Fruit fly (Drosophila melanogaster) whole organism, wandering third instar larva: ENCODE measurements around the gene SmydA-2.

Source experiments
- CG9705 ChIP-seq: fragments of 200-800 bp; sonication (Bioruptor generic); optimal IDR thresholded peaks from 2 replicates; lab custom pipeline; 2018; ENCODE audit warnings: missing biosample characterization, mild to moderate bottlenecking, missing genetic modification characterization
- CrebA ChIP-seq: fragments of 200-800 bp; sonication (Bioruptor generic); optimal IDR thresholded peaks from 2 replicates; lab custom pipeline; 2016; ENCODE audit warnings: missing biosample characterization, mild to moderate bottlenecking, missing genetic modification characterization, borderline replicate concordance
- Dfd ChIP-seq: fragments of >200 bp; optimal IDR thresholded peaks from 2 replicates; lab custom pipeline; 2017; ENCODE audit warnings: missing biosample characterization, missing genetic modification characterization
- Dif ChIP-seq: fragments of 200-275, 200-300 bp; sonication (Bioruptor generic); optimal IDR thresholded peaks from 2 replicates; lab custom pipeline; 2018; ENCODE audit warnings: missing biosample characterization, missing genetic modification characterization; ENCODE audit not compliant: partially characterized antibody
- GATAd ChIP-seq: sonication (Bioruptor generic); optimal IDR thresholded peaks from 2 replicates; lab custom pipeline; 2016; ENCODE audit warnings: missing biosample characterization, missing genetic modification characterization
- HLH106 ChIP-seq: fragments of 200-800 bp; optimal IDR thresholded peaks from 3 replicates; lab custom pipeline; 2019; ENCODE audit warnings: missing biosample characterization, mild to moderate bottlenecking, missing genetic modification characterization, moderate library complexity
- Hnf4 ChIP-seq: fragments of 200-800 bp; sonication (Bioruptor generic); optimal IDR thresholded peaks from 2 replicates; lab custom pipeline; 2016; ENCODE audit warnings: missing biosample characterization, mild to moderate bottlenecking, missing genetic modification characterization
- Hr78 ChIP-seq: fragments of >200 bp; optimal IDR thresholded peaks from 2 replicates; lab custom pipeline; 2017; ENCODE audit warnings: missing biosample characterization, missing genetic modification characterization
- Hr83 ChIP-seq: fragments of 200-300 bp; sonication (Bioruptor generic); optimal IDR thresholded peaks from 2 replicates; lab custom pipeline; 2016; ENCODE audit warnings: missing biosample characterization, mild to moderate bottlenecking, missing genetic modification characterization, moderate library complexity; ENCODE audit not compliant: poor library complexity, severe bottlenecking
- Jra ChIP-seq: sonication (Bioruptor generic); optimal IDR thresholded peaks from 2 replicates; lab custom pipeline; 2016; ENCODE audit warnings: missing biosample characterization, missing genetic modification characterization
- Mio ChIP-seq: sonication (Bioruptor generic); optimal IDR thresholded peaks from 2 replicates; lab custom pipeline; 2016; ENCODE audit warnings: missing biosample characterization, missing genetic modification characterization
- Myc ChIP-seq: fragments of >200 bp; optimal IDR thresholded peaks from 2 replicates; lab custom pipeline; 2017
- N ChIP-seq: fragments of >200 bp; optimal IDR thresholded peaks from 2 replicates; lab custom pipeline; 2018; ENCODE audit warnings: missing biosample characterization, missing external identifiers, missing genetic modification characterization
- Rel ChIP-seq, 2 experiments: fragments of 200-800 bp; sonication (Bioruptor generic) in 1 of 2; optimal IDR thresholded peaks; 2 replicates in 1 of 2; 3 replicates in 1 of 2; lab custom pipeline; 2016 to 2019; ENCODE audit warnings: mild to moderate bottlenecking in 2 of 2, missing biosample characterization in 2 of 2, missing genetic modification characterization in 2 of 2, moderate library complexity in 1 of 2
- Sp1 ChIP-seq: fragments of 200-800 bp; sonication (Bioruptor generic); optimal IDR thresholded peaks from 3 replicates; lab custom pipeline; 2019; ENCODE audit warnings: missing biosample characterization, mild to moderate bottlenecking, missing genetic modification characterization, moderate library complexity
- Vsx2 ChIP-seq: fragments of 200-300, 225-300 bp; sonication (Bioruptor generic); optimal IDR thresholded peaks from 2 replicates; lab custom pipeline; 2018; ENCODE audit warnings: missing biosample characterization, missing genetic modification characterization; ENCODE audit not compliant: partially characterized antibody
- br ChIP-seq: fragments of 200-800 bp; sonication (Bioruptor generic); optimal IDR thresholded peaks from 2 replicates; lab custom pipeline; 2016; ENCODE audit warnings: missing biosample characterization, missing genetic modification characterization
- dl ChIP-seq, 2 experiments: fragments of 175-275, 200-275 bp in 1 of 2; fragments of 200-275 bp in 1 of 2; sonication (Bioruptor generic); optimal IDR thresholded peaks; lab custom pipeline; 2018; ENCODE audit warnings: mild to moderate bottlenecking in 2 of 2, missing biosample characterization in 2 of 2, missing genetic modification characterization in 2 of 2, moderate library complexity in 2 of 2; ENCODE audit not compliant: partially characterized antibody in 2 of 2, insufficient read depth in 1 of 2
- ey ChIP-seq: fragments of 200-800 bp; sonication (Bioruptor generic); optimal IDR thresholded peaks from 2 replicates; lab custom pipeline; 2016; ENCODE audit warnings: missing biosample characterization, missing genetic modification characterization
- fru ChIP-seq: fragments of 200-800 bp; sonication (Bioruptor generic); optimal IDR thresholded peaks from 3 replicates; lab custom pipeline; 2016; ENCODE audit warnings: missing biosample characterization, mild to moderate bottlenecking, missing genetic modification characterization
- h ChIP-seq: fragments of 200-800 bp; sonication (Bioruptor generic); optimal IDR thresholded peaks from 3 replicates; lab custom pipeline; 2016; ENCODE audit warnings: missing biosample characterization, mild to moderate bottlenecking, missing genetic modification characterization
- jim ChIP-seq: fragments of 175-275, 200-325 bp; sonication (Bioruptor generic); optimal IDR thresholded peaks from 2 replicates; lab custom pipeline; 2016; ENCODE audit warnings: missing biosample characterization, mild to moderate bottlenecking, missing genetic modification characterization
- lola ChIP-seq: fragments of >200 bp; optimal IDR thresholded peaks from 2 replicates; lab custom pipeline; 2017; ENCODE audit warnings: missing biosample characterization, missing genetic modification characterization
- pan ChIP-seq: fragments of >200 bp; optimal IDR thresholded peaks from 2 replicates; lab custom pipeline; 2017
- psq ChIP-seq: fragments of 200-800 bp; sonication (Bioruptor generic); optimal IDR thresholded peaks from 3 replicates; lab custom pipeline; 2017; ENCODE audit warnings: missing biosample characterization, mild to moderate bottlenecking, missing genetic modification characterization, moderate library complexity
- rgr ChIP-seq: fragments of 200-800 bp; sonication (Bioruptor generic); optimal IDR thresholded peaks from 3 replicates; lab custom pipeline; 2016; ENCODE audit warnings: missing biosample characterization, mild to moderate bottlenecking, missing genetic modification characterization
- sv ChIP-seq: fragments of 200-800 bp; sonication (Bioruptor generic); optimal IDR thresholded peaks from 3 replicates; lab custom pipeline; 2016; ENCODE audit warnings: missing biosample characterization, missing genetic modification characterization
- usp ChIP-seq: fragments of >200 bp; optimal IDR thresholded peaks from 2 replicates; lab custom pipeline; 2017; ENCODE audit warnings: missing biosample characterization, missing genetic modification characterization
- woc ChIP-seq: sonication (Bioruptor generic); optimal IDR thresholded peaks from 2 replicates; lab custom pipeline; 2016; ENCODE audit warnings: missing biosample characterization, mild to moderate bottlenecking, missing genetic modification characterization

The SmydA-2 gene

DNA sequence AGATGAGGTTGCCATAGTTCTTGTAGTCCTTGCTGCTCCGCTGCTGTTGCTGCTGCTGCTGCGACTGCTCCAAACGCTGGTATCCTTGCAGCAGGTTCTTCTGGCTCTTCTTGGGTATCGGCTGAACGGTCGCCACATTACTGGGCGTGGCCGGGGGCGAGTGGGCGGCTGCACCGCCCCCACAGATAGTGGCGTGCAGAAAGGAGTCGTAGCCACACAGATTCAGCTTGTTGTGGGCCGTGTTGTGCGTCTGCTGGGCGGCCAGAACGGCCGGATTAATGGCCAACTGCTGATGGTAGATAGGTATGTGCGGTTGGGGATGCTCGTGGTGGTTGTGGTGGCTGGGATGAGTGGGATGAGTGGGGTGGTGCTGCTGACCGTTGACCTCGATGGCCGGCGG is 2.3 kb upstream of the SmydA-2 start:
- TF ChIP-seq Dfd (GFP tag; lab: Kevin White, UChicago) (peak; percentile 11), woc (GFP tag; lab: Kevin White, UChicago) (no peak)

- no peak for TF ChIP-seq CrebA
- no peak for TF ChIP-seq Mio
- no peak for TF ChIP-seq psq (GFP tag; lab: Kevin White, UChicago)
- TF ChIP-seq h (GFP tag; lab: Kevin White, UChicago) = no peak
- TF ChIP-seq dl (GFP tag; optimal IDR thresholded peaks at IDR 0.05; lab: Kevin White, UChicago; ENCODE audit: insufficient read depth in 1 of 2, partially characterized antibody in 2 of 2) = no peak
- no peak for TF ChIP-seq Vsx2 (GFP tag; lab: Kevin White, UChicago)
- no peak for TF ChIP-seq N (GFP tag; lab: Kevin White, UChicago)
- no peak for TF ChIP-seq Dif (GFP tag; lab: Kevin White, UChicago)
- TF ChIP-seq fru = no peak
- TF ChIP-seq pan = no peak
- TF ChIP-seq rgr (GFP tag; lab: Kevin White, UChicago) = no peak
- TF ChIP-seq lola (GFP tag; lab: Kevin White, UChicago) = no peak
- no peak for TF ChIP-seq woc (GFP tag; lab: Kevin White, UChicago)
- TF ChIP-seq br (GFP tag; lab: Kevin White, UChicago) = no peak
- TF ChIP-seq, all 38 proteins: peak for 0
These were observed 1.1 kb upstream of the SmydA-2 start for dm6 chr3L:19004120-19004519.

- TF ChIP-seq rgr (GFP tag; lab: Kevin White, UChicago) (no peak), CG9705 (no peak), Dif (GFP tag; lab: Kevin White, UChicago) (peak; percentile 95), psq (GFP tag; lab: Kevin White, UChicago) (peak; percentile 84), Mio (no peak), dl (GFP tag; optimal IDR thresholded peaks at IDR 0.05; lab: Kevin White, UChicago; ENCODE audit: insufficient read depth in 1 of 2, partially characterized antibody in 2 of 2) (peak in 1 of 2 experiments; percentile 65), Hr78 (GFP tag; lab: Kevin White, UChicago) (no peak), HLH106 (tag; lab: Kevin White, UChicago) (peak; percentile 29), pan (no peak), Hnf4 (GFP tag; lab: Kevin White, UChicago) (peak; percentile 18), Myc (peak; percentile 66), usp (no peak), N (GFP tag; lab: Kevin White, UChicago) (no peak)
These were observed 2.6 kb downstream of the SmydA-2 start, which contains the start of gene CG3808 for dm6 chr3L:19000413-19000812. CG3808 (minus strand) TSS chr3L:19000608.

DNA sequence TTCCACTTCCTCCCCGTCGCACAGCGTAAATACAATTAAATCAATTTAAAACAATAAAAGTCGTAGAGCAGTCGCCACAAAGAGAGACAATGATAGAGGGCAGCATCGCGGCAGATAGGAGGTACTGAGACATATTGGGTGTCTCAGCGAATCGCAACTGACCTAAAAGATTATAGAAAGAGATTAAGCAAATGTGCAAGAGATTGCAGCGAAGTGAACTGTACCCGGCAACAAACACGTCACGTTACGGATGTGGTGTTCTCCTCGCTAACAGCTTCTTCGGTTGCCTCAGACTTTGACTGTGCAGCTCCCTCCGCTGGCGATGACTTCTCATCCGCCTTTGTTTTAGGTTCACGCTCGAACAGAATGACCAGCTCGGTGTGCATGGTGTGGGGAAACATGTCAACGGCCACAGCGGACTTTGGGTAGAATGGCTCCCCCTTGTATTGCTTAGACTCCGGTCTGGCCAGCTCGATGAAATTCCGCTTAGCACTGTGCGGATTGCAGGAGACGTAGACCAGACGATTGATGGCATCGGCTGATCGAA is 4.7 kb downstream of the SmydA-2 start:
- TF ChIP-seq Dif (GFP tag; lab: Kevin White, UChicago) = peak; percentile 13
- no peak for TF ChIP-seq Sp1 (GFP tag; lab: Kevin White, UChicago)
- peak; percentile 4 for TF ChIP-seq psq (GFP tag; lab: Kevin White, UChicago)
- no peak for TF ChIP-seq Myc
- TF ChIP-seq br (GFP tag; lab: Kevin White, UChicago) = no peak
- no peak for TF ChIP-seq rgr (GFP tag; lab: Kevin White, UChicago)
- TF ChIP-seq sv (GFP tag; lab: Kevin White, UChicago) = no peak
- TF ChIP-seq CrebA = no peak
- no peak for TF ChIP-seq jim
- TF ChIP-seq Mio = no peak
- no peak for TF ChIP-seq usp
- TF ChIP-seq Jra (GFP tag; lab: Kevin White, UChicago) = no peak
- TF ChIP-seq Hnf4 (GFP tag; lab: Kevin White, UChicago) = peak; percentile 79
- TF ChIP-seq ey (GFP tag; lab: Kevin White, UChicago) = no peak
- TF ChIP-seq fru = no peak
- TF ChIP-seq Rel (GFP tag; optimal IDR thresholded peaks at IDR 0.05; lab: Kevin White, UChicago) = no peak
- no peak for TF ChIP-seq Rel (tag; optimal IDR thresholded peaks at IDR 0.05; lab: Kevin White, UChicago)
- TF ChIP-seq h (GFP tag; lab: Kevin White, UChicago) = no peak
- TF ChIP-seq GATAd = no peak
- no peak for TF ChIP-seq N (GFP tag; lab: Kevin White, UChicago)
- TF ChIP-seq lola (GFP tag; lab: Kevin White, UChicago) = no peak
- TF ChIP-seq CG9705 = no peak

DNA sequence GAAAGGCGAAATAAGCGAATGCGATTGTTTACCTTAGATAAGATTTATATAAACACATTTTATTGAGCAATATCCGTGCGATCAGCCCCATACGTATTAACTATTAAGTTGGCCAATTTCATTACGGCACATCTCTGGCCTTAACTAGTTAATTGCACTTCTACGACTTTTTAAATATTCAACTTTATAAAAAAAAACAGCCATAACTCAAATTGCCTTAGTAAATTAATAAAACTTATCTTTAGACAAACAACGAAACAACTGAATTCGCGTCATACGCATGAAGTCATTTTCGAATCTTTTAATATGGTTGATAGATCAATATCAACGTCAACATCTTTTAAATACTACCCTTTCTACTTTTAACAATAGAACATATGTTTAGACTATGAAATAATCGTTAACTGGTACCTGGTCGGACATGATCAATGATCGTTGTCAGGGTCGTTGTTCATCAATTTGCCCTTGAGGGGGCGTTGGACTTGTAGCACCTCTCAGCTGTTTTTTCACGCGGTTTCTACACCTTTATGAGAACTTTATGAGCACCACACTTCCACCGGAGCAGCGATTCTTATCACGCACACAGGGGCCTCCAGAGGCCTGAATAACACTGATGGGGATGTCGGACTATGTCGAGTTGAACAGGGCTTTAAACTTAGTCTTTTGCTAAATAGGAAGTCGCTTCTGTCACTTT is 5.3 kb downstream of the SmydA-2 start, which contains the start of gene CG18135:
Gene CG18135, minus strand, starts transcription at position 694 of the 694 bp plus-strand sequence.
- TF ChIP-seq br (GFP tag; lab: Kevin White, UChicago) (peak; percentile 1), Dfd (GFP tag; lab: Kevin White, UChicago) (no peak), Hr83 (GFP tag; lab: Kevin White, UChicago) (peak; percentile 25)
